Worm (Caenorhabditis elegans) whole organism, L4/young adult: Measurements from ENCODE around the gene eri-1.

Source experiments
- W03F9.2 ChIP-seq: fragments of 150-350 bp; optimal IDR thresholded peaks from 2 replicates; lab custom pipeline; 2014; ENCODE audit warnings: missing biosample characterization, missing genetic modification characterization
- dao-5 ChIP-seq: sonication (generic microtip); optimal IDR thresholded peaks from 2 replicates; lab custom pipeline; 2016; ENCODE audit warnings: missing genotype, missing genetic modification characterization, moderate library complexity, missing compliant biosample characterization
- him-1 ChIP-seq: sonication (generic microtip); optimal IDR thresholded peaks from 2 replicates; lab custom pipeline; 2016; ENCODE audit warnings: missing genotype, missing genetic modification reagents, missing genetic modification characterization, missing compliant biosample characterization

Gene eri-1

ce11 chrIV:419674-420073, at the start of gene eri-1:
eri-1 (minus strand) TSS chrIV:419958.
- TF ChIP-seq W03F9.2 (no peak), dao-5 (no peak), him-1 (tag; lab: Kevin White, UChicago) (no peak)

- TF ChIP-seq W03F9.2 (no peak), dao-5 (no peak), him-1 (tag; lab: Kevin White, UChicago) (no peak)
Observed at ce11 chrIV:468307-468706, 48.5 kb upstream of the eri-1 start.

- no peak for TF ChIP-seq W03F9.2
- no peak for TF ChIP-seq him-1 (tag; lab: Kevin White, UChicago)
- TF ChIP-seq dao-5 = no peak
Observed at ce11 chrIV:467291-467690, 47.5 kb upstream of the eri-1 start.

- no peak for TF ChIP-seq dao-5
- TF ChIP-seq W03F9.2 = no peak
Observed at ce11 chrIV:466569-466968, 46.8 kb upstream of the eri-1 start.

ce11 chrIV:462050-462449, 42.3 kb upstream of the eri-1 start:
- TF ChIP-seq dao-5 (no peak), him-1 (tag; lab: Kevin White, UChicago) (no peak), W03F9.2 (no peak)

DNA sequence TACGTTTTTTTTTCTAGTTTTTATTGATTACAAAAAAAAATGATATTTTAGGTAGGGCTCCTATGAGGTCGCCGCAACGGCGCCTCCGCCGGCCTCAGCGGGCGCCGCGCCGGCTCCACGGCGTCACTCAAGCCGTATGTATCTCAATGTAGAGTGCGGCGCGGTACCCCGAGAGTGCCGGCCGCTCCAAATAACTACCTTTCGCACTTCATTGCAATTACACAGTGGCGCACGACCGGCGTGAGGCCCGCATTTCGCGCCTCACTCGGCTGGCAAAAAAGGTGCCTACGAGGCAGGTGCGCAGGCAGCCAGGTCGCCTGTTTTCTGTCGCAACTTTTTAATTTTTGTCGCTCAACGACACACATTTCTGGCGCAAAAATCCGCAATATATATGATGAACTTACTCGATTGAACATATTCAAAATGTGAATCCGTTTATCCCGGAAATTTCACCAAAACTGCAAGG, 40.9 kb upstream of the eri-1 start, which contains the start of gene M04G7.2:
Gene M04G7.2, minus strand, starts transcription at position 416 of the 466 bp plus-strand sequence.
- TF ChIP-seq him-1 (tag; lab: Kevin White, UChicago) (no peak), dao-5 (no peak), W03F9.2 (no peak)

- no peak for TF ChIP-seq him-1 (tag; lab: Kevin White, UChicago)
- no peak for TF ChIP-seq dao-5
- TF ChIP-seq W03F9.2 = no peak
Observed at ce11 chrIV:455484-455883, 35.7 kb upstream of the eri-1 start, which contains the start of gene M04G7.1. M04G7.1 (plus strand) TSS chrIV:455784.

ce11 chrIV:454816-455215, 35.1 kb upstream of the eri-1 start, which contains the start of the genes Y66H1A.8 and M04G7.5:
Y66H1A.8 (minus strand) TSS chrIV:454916.
M04G7.5 (plus strand) TSS chrIV:455073.
- TF ChIP-seq dao-5 (no peak), him-1 (tag; lab: Kevin White, UChicago) (no peak), W03F9.2 (no peak)

- TF ChIP-seq him-1 (tag; lab: Kevin White, UChicago) (no peak), W03F9.2 (no peak), dao-5 (no peak)
Observed at ce11 chrIV:445377-445776, 25.6 kb upstream of the eri-1 start, which contains the start of gene dpm-1. dpm-1 (plus strand) TSS chrIV:445677.

DNA sequence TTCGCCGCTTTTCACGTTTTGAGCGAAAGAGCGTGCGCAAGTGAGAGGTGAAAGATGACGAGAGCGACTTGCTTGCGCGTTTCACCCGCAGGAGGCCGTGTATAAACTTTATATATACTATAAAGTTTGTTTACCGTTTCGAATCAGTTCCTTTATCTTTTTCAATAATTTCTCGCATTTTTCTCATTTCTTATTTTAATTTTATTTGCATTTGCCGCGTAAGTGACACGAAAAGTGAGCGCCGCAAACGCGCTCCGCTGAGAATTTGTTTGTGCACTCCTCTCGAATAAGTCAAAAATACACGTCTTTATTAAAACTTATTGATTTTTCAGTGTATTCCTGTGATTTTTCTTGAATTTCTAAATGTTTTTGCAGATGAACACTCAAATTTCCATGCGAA, 23.9 kb upstream of the eri-1 start, which contains the start of gene mrpl-55:
Gene mrpl-55, plus strand, starts transcription at position 364 of the 400 bp plus-strand sequence.
- no peak for TF ChIP-seq dao-5
- TF ChIP-seq him-1 (tag; lab: Kevin White, UChicago) = peak; percentile 39
- TF ChIP-seq W03F9.2 = peak; percentile 89

ce11 chrIV:440509-440908, 20.8 kb upstream of the eri-1 start, which contains the start of gene hum-8:
hum-8 (minus strand) TSS chrIV:440554.
- TF ChIP-seq W03F9.2 (no peak), him-1 (tag; lab: Kevin White, UChicago) (no peak), dao-5 (no peak)

- TF ChIP-seq dao-5 (no peak), W03F9.2 (no peak), him-1 (tag; lab: Kevin White, UChicago) (no peak)
Observed at ce11 chrIV:438384-438783, 18.6 kb upstream of the eri-1 start.

DNA sequence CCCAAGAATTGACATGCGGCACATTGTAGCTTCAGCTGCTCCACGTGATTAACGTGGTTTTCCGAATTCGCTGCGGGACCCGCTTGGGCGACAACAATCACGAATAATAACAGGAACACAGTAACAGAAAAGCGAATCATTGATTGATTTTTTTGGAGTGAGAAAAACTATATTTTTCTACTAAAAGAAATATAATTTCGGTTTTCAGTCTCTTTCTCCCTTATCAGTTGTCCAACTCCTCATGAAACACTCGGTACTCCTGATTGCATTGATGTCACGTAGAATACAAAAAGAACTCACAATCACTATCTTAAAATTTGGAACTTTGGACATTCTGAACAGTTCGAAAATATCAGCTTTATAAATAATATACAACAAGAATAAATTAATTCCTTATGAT, 9.1 kb upstream of the eri-1 start, which contains the start of gene Y66H1A.5:
Gene Y66H1A.5, minus strand, starts transcription at position 265 of the 400 bp plus-strand sequence.
- no peak for TF ChIP-seq him-1 (tag; lab: Kevin White, UChicago)
- no peak for TF ChIP-seq dao-5
- no peak for TF ChIP-seq W03F9.2

DNA sequence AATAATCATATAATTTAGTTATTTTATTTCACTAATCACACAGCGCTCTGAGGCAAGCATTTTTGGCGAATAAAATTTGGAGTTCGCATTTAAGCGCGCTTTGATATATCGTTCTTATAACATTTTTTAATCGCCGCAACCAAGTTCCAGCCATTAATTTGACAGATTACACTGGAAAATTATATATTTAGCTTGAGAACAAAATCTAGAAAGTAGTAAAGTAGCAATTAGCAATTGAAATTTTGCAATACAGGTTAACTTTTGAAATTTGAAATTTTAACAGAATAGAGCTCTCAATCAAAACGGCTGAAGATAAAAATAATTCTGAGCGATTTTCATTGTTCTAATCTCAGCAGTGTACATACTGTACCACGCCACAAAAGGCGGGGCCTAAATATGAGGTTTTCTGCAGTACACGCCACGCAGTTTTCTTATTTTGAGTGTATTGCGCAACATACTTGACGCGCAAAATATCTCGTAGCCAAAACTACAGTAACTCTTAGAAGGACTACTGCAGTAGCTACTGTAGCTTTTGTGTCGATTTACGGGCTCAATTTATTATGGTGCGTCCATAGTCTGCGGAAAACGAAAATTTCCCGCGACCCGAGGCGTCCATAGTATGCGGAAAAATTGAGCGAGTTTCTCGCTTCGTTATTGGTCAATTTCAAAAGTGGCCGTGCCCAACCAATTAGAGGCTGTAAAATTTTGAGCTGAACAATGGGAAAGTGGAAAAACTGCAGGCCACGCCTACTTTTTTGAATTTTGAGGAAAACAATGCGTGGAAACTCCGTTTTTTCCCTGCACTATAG, 7.5 kb upstream of the eri-1 start:
- TF ChIP-seq dao-5 (no peak), him-1 (tag; lab: Kevin White, UChicago) (no peak), W03F9.2 (no peak)

ce11 chrIV:426597-426996, 6.8 kb upstream of the eri-1 start:
- TF ChIP-seq him-1 (tag; lab: Kevin White, UChicago) (no peak), dao-5 (no peak), W03F9.2 (no peak)
